Fruit fly (Drosophila melanogaster): ENCODE results near the gene Rab9D.

Rab9D gene

dm6 chrX:10561433-10561832 is 27.5 kb upstream of the Rab9D start (continued):
- TF ChIP-seq Dif (GFP tag; optimal IDR thresholded peaks at IDR 0.05; ENCODE audit: partially characterized antibody) (no peak), CG32264 (GFP tag; optimal IDR thresholded peaks at IDR 0.05) (no peak), GATAd (GFP tag; optimal IDR thresholded peaks at IDR 0.05) (no peak), HLH106 (tag; optimal IDR thresholded peaks at IDR 0.05) (peak; percentile 62), Jra (GFP tag; optimal IDR thresholded peaks at IDR 0.05) (no peak), Hnf4 (GFP tag; optimal IDR thresholded peaks at IDR 0.05) (peak; percentile 20), pan (optimal IDR thresholded peaks at IDR 0.05) (no peak), Hr83 (GFP tag; optimal IDR thresholded peaks at IDR 0.05; ENCODE audit: poor library complexity, severe bottlenecking) (no peak), sv (GFP tag; optimal IDR thresholded peaks at IDR 0.05) (no peak), Abd-B (GFP tag; optimal IDR thresholded peaks at IDR 0.05) (no peak)

dm6 chrX:10564145-10564544 is 24.7 kb upstream of the Rab9D start:
- TF ChIP-seq jim (GFP tag; optimal IDR thresholded peaks at IDR 0.05), result no peak
- no peak for TF ChIP-seq OdsH (GFP tag; optimal IDR thresholded peaks at IDR 0.05)
- no peak for TF ChIP-seq dl (GFP tag; optimal IDR thresholded peaks at IDR 0.05; ENCODE audit: insufficient read depth in 1 of 2, partially characterized antibody in 2 of 2)
- no peak for TF ChIP-seq sage (GFP tag; optimal IDR thresholded peaks at IDR 0.05)
- TF ChIP-seq woc (GFP tag; optimal IDR thresholded peaks at IDR 0.05), result no peak
- TF ChIP-seq Mio (GFP tag; optimal IDR thresholded peaks at IDR 0.05), result no peak
- no peak for TF ChIP-seq pan (optimal IDR thresholded peaks at IDR 0.05)
- TF ChIP-seq rgr (GFP tag; optimal IDR thresholded peaks at IDR 0.05), result no peak
- no peak for TF ChIP-seq dmrt93B (GFP tag; optimal IDR thresholded peaks at IDR 0.05)
- no peak for TF ChIP-seq Dfd (GFP tag; optimal IDR thresholded peaks at IDR 0.05)
- no peak for TF ChIP-seq Hr78 (GFP tag; optimal IDR thresholded peaks at IDR 0.05)

dm6 chrX:10566491-10566890 is 22.4 kb upstream of the Rab9D start, which contains the start of gene CG15296:
TSS of gene CG15296 (minus strand) at chrX:10566591.
- TF ChIP-seq jim (GFP tag; optimal IDR thresholded peaks at IDR 0.05) (no peak), tai (GFP tag; optimal IDR thresholded peaks at IDR 0.05) (no peak), dl (GFP tag; optimal IDR thresholded peaks at IDR 0.05; ENCODE audit: insufficient read depth in 1 of 2, partially characterized antibody in 2 of 2) (no peak), br (GFP tag; optimal IDR thresholded peaks at IDR 0.05) (no peak), Hr83 (GFP tag; optimal IDR thresholded peaks at IDR 0.05; ENCODE audit: poor library complexity, severe bottlenecking) (no peak), pan (optimal IDR thresholded peaks at IDR 0.05) (no peak), h (GFP tag; optimal IDR thresholded peaks at IDR 0.05) (no peak)

dm6 chrX:10570142-10570756 is 18.6 kb upstream of the Rab9D start:
- TF ChIP-seq HLH106 (tag; optimal IDR thresholded peaks at IDR 0.05), result peak; percentile 38
- TF ChIP-seq CrebA (GFP tag; optimal IDR thresholded peaks at IDR 0.05; ENCODE audit: borderline replicate concordance), result no peak
- TF ChIP-seq jim (GFP tag; optimal IDR thresholded peaks at IDR 0.05), result no peak
- TF ChIP-seq Mio (GFP tag; optimal IDR thresholded peaks at IDR 0.05), result no peak
- no peak for TF ChIP-seq CG32264 (GFP tag; optimal IDR thresholded peaks at IDR 0.05)
- TF ChIP-seq foxo (GFP tag; optimal IDR thresholded peaks at IDR 0.05), result peak in 1 of 2 experiments; percentile 70
- no peak for TF ChIP-seq Vsx2 (GFP tag; optimal IDR thresholded peaks at IDR 0.05; ENCODE audit: partially characterized antibody)
- peak; percentile 50 for TF ChIP-seq h (GFP tag; optimal IDR thresholded peaks at IDR 0.05)
- no peak for TF ChIP-seq Rel (GFP tag; optimal IDR thresholded peaks at IDR 0.05)
- no peak for TF ChIP-seq Rel (tag; optimal IDR thresholded peaks at IDR 0.05)
- TF ChIP-seq pan (optimal IDR thresholded peaks at IDR 0.05), result no peak
- TF ChIP-seq sv (GFP tag; optimal IDR thresholded peaks at IDR 0.05), result peak; percentile 5
- TF ChIP-seq usp (GFP tag; optimal IDR thresholded peaks at IDR 0.05), result no peak
- no peak for TF ChIP-seq Abd-B (GFP tag; optimal IDR thresholded peaks at IDR 0.05)
- no peak for TF ChIP-seq Jra (GFP tag; optimal IDR thresholded peaks at IDR 0.05)
- peak; percentile 56 for TF ChIP-seq woc (GFP tag; optimal IDR thresholded peaks at IDR 0.05)
- peak; percentile 18 for TF ChIP-seq br (GFP tag; optimal IDR thresholded peaks at IDR 0.05)
- no peak for TF ChIP-seq OdsH (GFP tag; optimal IDR thresholded peaks at IDR 0.05)
- TF ChIP-seq dl (GFP tag; optimal IDR thresholded peaks at IDR 0.05; ENCODE audit: insufficient read depth in 1 of 2, partially characterized antibody in 2 of 2), result no peak
- peak; percentile 51 for TF ChIP-seq ey (GFP tag; optimal IDR thresholded peaks at IDR 0.05)
- no peak for TF ChIP-seq Myc (optimal IDR thresholded peaks at IDR 0.05)
- TF ChIP-seq CG9705 (GFP tag; optimal IDR thresholded peaks at IDR 0.05), result no peak
- TF ChIP-seq Hnf4 (GFP tag; optimal IDR thresholded peaks at IDR 0.05), result no peak
- peak; percentile 75 for TF ChIP-seq fru (GFP tag; optimal IDR thresholded peaks at IDR 0.05)
- peak; percentile 24 for TF ChIP-seq rgr (GFP tag; optimal IDR thresholded peaks at IDR 0.05)
- TF ChIP-seq N (GFP tag; optimal IDR thresholded peaks at IDR 0.05), result no peak
- TF ChIP-seq Dif (GFP tag; optimal IDR thresholded peaks at IDR 0.05; ENCODE audit: partially characterized antibody), result no peak
- no peak for TF ChIP-seq dmrt93B (GFP tag; optimal IDR thresholded peaks at IDR 0.05)
- TF ChIP-seq dsf (GFP tag; optimal IDR thresholded peaks at IDR 0.05; ENCODE audit: borderline replicate concordance), result no peak
- TF ChIP-seq brk (GFP tag; optimal IDR thresholded peaks at IDR 0.05), result no peak
- TF ChIP-seq Hr78 (GFP tag; optimal IDR thresholded peaks at IDR 0.05), result no peak
- TF ChIP-seq tai (GFP tag; optimal IDR thresholded peaks at IDR 0.05), result no peak
- no peak for TF ChIP-seq GATAd (GFP tag; optimal IDR thresholded peaks at IDR 0.05)
- TF ChIP-seq Sp1 (GFP tag; optimal IDR thresholded peaks at IDR 0.05), result peak; percentile 28
- no peak for TF ChIP-seq Hr83 (GFP tag; optimal IDR thresholded peaks at IDR 0.05; ENCODE audit: poor library complexity, severe bottlenecking)
- no peak for TF ChIP-seq sage (GFP tag; optimal IDR thresholded peaks at IDR 0.05)
- no peak for TF ChIP-seq Dfd (GFP tag; optimal IDR thresholded peaks at IDR 0.05)
- TF ChIP-seq psq (GFP tag; optimal IDR thresholded peaks at IDR 0.05), result peak; percentile 21
- no peak for TF ChIP-seq lola (GFP tag; optimal IDR thresholded peaks at IDR 0.05)

All from whole organism, wandering third instar larva.